Worm (Caenorhabditis elegans) whole organism, late embryonic: Measurements from ENCODE around the gene M117.3.

Experiments used
- Y22D7AL.16 ChIP-seq: sonication (generic microtip); optimal IDR thresholded peaks from 2 replicates; lab custom pipeline; 2016; ENCODE audit warnings: missing genetic modification characterization, missing compliant biosample characterization
- ama-1 ChIP-seq: fragments of 150-350 bp; optimal IDR thresholded peaks from 2 replicates; lab custom pipeline; 2014
- ceh-22 ChIP-seq: sonication (generic microtip); optimal IDR thresholded peaks from 2 replicates; lab custom pipeline; 2017; ENCODE audit warnings: missing biosample characterization, missing genetic modification characterization
- che-1 ChIP-seq: sonication (generic microtip); optimal IDR thresholded peaks from 2 replicates; lab custom pipeline; 2016; ENCODE audit warnings: mild to moderate bottlenecking, missing genetic modification characterization, missing compliant biosample characterization
- dmd-4 ChIP-seq: sonication (generic microtip); optimal IDR thresholded peaks from 2 replicates; lab custom pipeline; 2016; ENCODE audit warnings: borderline replicate concordance, missing genetic modification characterization, missing compliant biosample characterization
- lin-11 ChIP-seq: fragments of 200-800 bp; sonication (Bioruptor generic); optimal IDR thresholded peaks from 2 replicates; lab custom pipeline; 2018; ENCODE audit warnings: mild to moderate bottlenecking, missing genetic modification characterization, missing compliant biosample characterization
- nhr-11 ChIP-seq: fragments of 150-350 bp; optimal IDR thresholded peaks from 2 replicates; lab custom pipeline; 2014; ENCODE audit warnings: missing biosample characterization, missing genetic modification characterization
- npax-4 ChIP-seq: sonication (generic microtip); optimal IDR thresholded peaks from 2 replicates; lab custom pipeline; 2016; ENCODE audit warnings: missing genetic modification characterization, missing compliant biosample characterization
- pha-4 ChIP-seq: fragments of 150-350 bp; optimal IDR thresholded peaks from 2 replicates; lab custom pipeline; 2018; ENCODE audit warnings: missing biosample characterization, missing genetic modification reagents, missing genetic modification characterization
- pqm-1 ChIP-seq: sonication (generic microtip); optimal IDR thresholded peaks from 2 replicates; lab custom pipeline; 2016; ENCODE audit warnings: missing genetic modification characterization, missing compliant biosample characterization

DNA sequence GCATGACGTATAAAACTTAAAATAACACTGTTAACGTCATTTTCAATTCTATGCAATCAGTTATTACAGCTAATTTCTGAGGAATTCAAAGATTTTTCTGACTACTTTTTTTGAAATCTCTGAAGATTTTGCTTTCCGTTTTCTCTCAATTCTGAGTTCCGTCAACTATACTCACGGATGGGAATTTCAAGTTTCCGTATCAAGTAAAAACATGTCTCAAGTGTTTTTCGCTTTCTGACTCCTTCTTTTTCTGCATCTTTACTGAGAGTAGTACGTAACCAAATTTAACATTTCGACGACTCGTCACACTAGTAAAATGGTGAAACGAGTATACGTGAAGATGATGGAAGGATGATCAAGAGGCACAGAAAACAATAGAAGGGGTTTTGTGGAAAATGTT lies 25.2 kb upstream of the M117.3 start:
- no peak for TF ChIP-seq npax-4 (tag; lab: Kevin White, UChicago)
- TF ChIP-seq lin-11: no peak
- TF ChIP-seq ama-1 (lab: Kevin White, UChicago): no peak
- TF ChIP-seq pqm-1 (tag; lab: Kevin White, UChicago): no peak
- TF ChIP-seq nhr-11: no peak
- TF ChIP-seq Y22D7AL.16: no peak
- TF ChIP-seq dmd-4 (tag; lab: Kevin White, UChicago): no peak
- TF ChIP-seq ceh-22: no peak
- TF ChIP-seq che-1: no peak
- TF ChIP-seq pha-4 (tag; lab: Kevin White, UChicago): no peak
